Fruit fly (Drosophila melanogaster): ENCODE data around the gene jp.

The jp gene

dm6 chr2L:9568360-9569088, 2.0 kb upstream of the jp start, which contains the start of gene brwl (continued):
- TF ChIP-seq eg (GFP tag; IDR thresholded peaks at IDR 0.05) (peak; percentile 99), CG34406 (GFP tag; optimal IDR thresholded peaks at IDR 0.05) (peak; percentile 99), CG11294 (GFP tag; IDR thresholded peaks at IDR 0.05) (peak; percentile 98), fd59A (GFP tag; optimal IDR thresholded peaks at IDR 0.05) (peak; percentile 98), Smox (GFP tag; optimal IDR thresholded peaks at IDR 0.05) (peak; percentile 98), CG11902 (GFP tag; optimal IDR thresholded peaks at IDR 0.05) (peak; percentile 96), CG11762 (GFP tag; optimal IDR thresholded peaks at IDR 0.05; ENCODE audit: insufficient read depth) (peak; percentile 98), Hr38 (GFP tag; optimal IDR thresholded peaks at IDR 0.05) (peak; percentile 74), pdm3 (GFP tag; optimal IDR thresholded peaks at IDR 0.05) (peak; percentile 99), fkh (GFP tag; optimal IDR thresholded peaks at IDR 0.05) (peak; percentile 98), esn (GFP tag; optimal IDR thresholded peaks at IDR 0.05) (peak; percentile 99), CG10631 (GFP tag; optimal IDR thresholded peaks at IDR 0.05) (peak; percentile 99), Sox102F (GFP tag; optimal IDR thresholded peaks at IDR 0.05) (peak; percentile 98), Eip75B (GFP tag; optimal IDR thresholded peaks at IDR 0.05) (peak; percentile 99), dsx (GFP tag; optimal IDR thresholded peaks at IDR 0.05; ENCODE audit: poor library complexity, severe bottlenecking) (peak; percentile 97), CG8632 (GFP tag; optimal IDR thresholded peaks at IDR 0.05) (peak; percentile 98), Gug (GFP tag; IDR thresholded peaks at IDR 0.05) (peak; percentile 99), svp (GFP tag) (peak; percentile 99), Lpt (GFP tag; optimal IDR thresholded peaks at IDR 0.05) (peak; percentile 99), CG32006 (GFP tag; optimal IDR thresholded peaks at IDR 0.05) (peak; percentile 99), lz (GFP tag; optimal IDR thresholded peaks at IDR 0.05) (peak; percentile 99), Ets96B (tag; optimal IDR thresholded peaks at IDR 0.05) (peak; percentile 99), Sox14 (GFP tag; optimal IDR thresholded peaks at IDR 0.05) (peak; percentile 99), CG7368 (GFP tag; optimal IDR thresholded peaks at IDR 0.05) (peak; percentile 98), CG16779 (tag; optimal IDR thresholded peaks at IDR 0.05) (peak; percentile 97), Hr4 (GFP tag; optimal IDR thresholded peaks at IDR 0.05) (peak; percentile 99), Hr39 (GFP tag; optimal IDR thresholded peaks at IDR 0.05) (peak; percentile 98), Met (GFP tag; optimal IDR thresholded peaks at IDR 0.05) (peak; percentile 98), acj6 (GFP tag; optimal IDR thresholded peaks at IDR 0.05) (peak; percentile 99), CG10669 (GFP tag; optimal IDR thresholded peaks at IDR 0.05) (peak; percentile 98), Sox15 (GFP tag; optimal IDR thresholded peaks at IDR 0.05) (peak; percentile 97)

dm6 chr2L:9567398-9567856, 877 bp upstream of the jp start:
- TF ChIP-seq CG11294 (GFP tag; IDR thresholded peaks at IDR 0.05) = peak; percentile 75
- no peak for TF ChIP-seq Ets96B (tag; optimal IDR thresholded peaks at IDR 0.05)
- TF ChIP-seq CG16779 (tag; optimal IDR thresholded peaks at IDR 0.05) = peak; percentile 91
- TF ChIP-seq ss (GFP tag; optimal IDR thresholded peaks at IDR 0.05) = peak; percentile 33 to 75
- peak; percentile 100 for TF ChIP-seq fkh (GFP tag; optimal IDR thresholded peaks at IDR 0.05)
- TF ChIP-seq cyc (GFP tag; optimal IDR thresholded peaks at IDR 0.05) = peak; percentile 67
- TF ChIP-seq CG3032 (tag; optimal IDR thresholded peaks at IDR 0.05) = peak; percentile 37
- peak; percentile 67 for TF ChIP-seq CG6808 (GFP tag; optimal IDR thresholded peaks at IDR 0.05)
- TF ChIP-seq topi (GFP tag; optimal IDR thresholded peaks at IDR 0.05) = peak; percentile 78
- TF ChIP-seq Eip78C (GFP tag) = peak; percentile 96
- peak; percentile 43 for TF ChIP-seq CG1621 (tag; optimal IDR thresholded peaks at IDR 0.05)
- peak; percentile 72 for TF ChIP-seq CG34406 (GFP tag; optimal IDR thresholded peaks at IDR 0.05)
- peak; percentile 96 for TF ChIP-seq net (GFP tag; optimal IDR thresholded peaks at IDR 0.05)
- TF ChIP-seq dsx (GFP tag; optimal IDR thresholded peaks at IDR 0.05; ENCODE audit: poor library complexity, severe bottlenecking) = peak; percentile 54
- peak; percentile 76 for TF ChIP-seq lz (GFP tag; optimal IDR thresholded peaks at IDR 0.05)
- peak; percentile 68 for TF ChIP-seq CG8119 (GFP tag; IDR thresholded peaks at IDR 0.05)
- TF ChIP-seq CG6163 (GFP tag; IDR thresholded peaks at IDR 0.05) = peak; percentile 94
- TF ChIP-seq Eip93F (GFP tag; optimal IDR thresholded peaks at IDR 0.05) = peak; percentile 4
- TF ChIP-seq Sox14 (GFP tag; optimal IDR thresholded peaks at IDR 0.05) = peak; percentile 65
- TF ChIP-seq CG8632 (GFP tag; optimal IDR thresholded peaks at IDR 0.05) = peak; percentile 44
- TF ChIP-seq CG4318 (GFP tag; optimal IDR thresholded peaks at IDR 0.05) = no peak
- peak; percentile 97 for TF ChIP-seq CG6854 (GFP tag; optimal IDR thresholded peaks at IDR 0.05)
- peak; percentile 71 for TF ChIP-seq CG10669 (GFP tag; optimal IDR thresholded peaks at IDR 0.05)
- TF ChIP-seq vri (GFP tag; optimal IDR thresholded peaks at IDR 0.05) = peak; percentile 96
- peak; percentile 83 for TF ChIP-seq OdsH (GFP tag; optimal IDR thresholded peaks at IDR 0.05)
- TF ChIP-seq Ets21C (GFP tag; optimal IDR thresholded peaks at IDR 0.05) = peak; percentile 18
- peak; percentile 87 for TF ChIP-seq acj6 (GFP tag; optimal IDR thresholded peaks at IDR 0.05)
- peak; percentile 82 for TF ChIP-seq CG6792 (GFP tag; optimal IDR thresholded peaks at IDR 0.05)
- peak; percentile 77 for TF ChIP-seq CG11762 (GFP tag; optimal IDR thresholded peaks at IDR 0.05; ENCODE audit: insufficient read depth)
- TF ChIP-seq CG32006 (GFP tag; optimal IDR thresholded peaks at IDR 0.05) = peak; percentile 63

Data from whole organism, prepupa.